Fruit fly (Drosophila melanogaster) whole organism, wandering third instar larva: ENCODE measurements around the gene CG14391.

Experiments
- Hr78 ChIP-seq: fragments of >200 bp; optimal IDR thresholded peaks from 2 replicates; lab custom pipeline; 2017; ENCODE audit warnings: missing biosample characterization, missing genetic modification characterization
- Sp1 ChIP-seq: fragments of 200-800 bp; sonication (Bioruptor generic); optimal IDR thresholded peaks from 3 replicates; lab custom pipeline; 2019; ENCODE audit warnings: missing biosample characterization, mild to moderate bottlenecking, missing genetic modification characterization, moderate library complexity
- br ChIP-seq: fragments of 200-800 bp; sonication (Bioruptor generic); optimal IDR thresholded peaks from 2 replicates; lab custom pipeline; 2016; ENCODE audit warnings: missing biosample characterization, missing genetic modification characterization
- fru ChIP-seq: fragments of 200-800 bp; sonication (Bioruptor generic); optimal IDR thresholded peaks from 3 replicates; lab custom pipeline; 2016; ENCODE audit warnings: missing biosample characterization, mild to moderate bottlenecking, missing genetic modification characterization
- pan ChIP-seq: fragments of >200 bp; optimal IDR thresholded peaks from 2 replicates; lab custom pipeline; 2017

dm6 chr3R:12700454-12700853 is 5.8 kb upstream of the CG14391 start:
- TF ChIP-seq fru (GFP tag; lab: Kevin White, UChicago) (no peak), Sp1 (no peak), pan (lab: Kevin White, UChicago) (no peak), Hr78 (no peak), br (no peak)
